Fruit fly (Drosophila melanogaster): ENCODE data around the gene Argl.

The Argl gene

dm6 chr2L:8962254-8962653, 20.3 kb upstream of the Argl start, which contains the start of the genes CG9525 and CG32985:
Gene CG9525, minus strand, starts transcription at chr2L:8962354.
Gene CG32985, plus strand, starts transcription at chr2L:8962533.
- no peak for TF ChIP-seq CG5204 (GFP tag; optimal IDR thresholded peaks at IDR 0.05)
- no peak for TF ChIP-seq cnc (optimal IDR thresholded peaks at IDR 0.05)

DNA sequence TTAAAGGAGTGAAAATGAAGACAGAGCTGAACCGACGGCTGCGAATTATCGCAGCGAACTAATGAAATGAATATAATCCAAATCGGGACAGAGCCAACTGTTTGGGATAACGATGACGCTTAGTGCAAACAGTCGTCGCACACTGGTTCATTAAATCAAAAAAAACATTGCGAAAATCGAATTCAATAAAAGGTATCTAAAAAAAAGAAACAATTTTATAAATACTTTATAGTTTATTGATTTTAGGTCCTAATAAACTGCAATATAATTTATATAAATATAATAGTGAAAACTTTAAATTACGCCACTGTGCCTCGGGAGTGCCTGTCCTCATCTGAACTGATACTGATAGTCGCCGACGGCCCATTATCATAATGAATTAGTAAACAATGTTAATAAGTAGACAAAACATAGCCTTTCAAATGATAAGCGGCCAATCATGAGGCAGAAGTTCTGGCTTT, 17.1 kb upstream of the Argl start, which contains the start of gene CG31886:
CG31886 (minus strand) TSS at position 51 of the 461 bp plus-strand sequence.
- peak; percentile 43 for TF ChIP-seq pad (GFP tag; optimal IDR thresholded peaks at IDR 0.05)
- peak; percentile 33 for TF ChIP-seq CG12768 (GFP tag; optimal IDR thresholded peaks at IDR 0.05)
- TF ChIP-seq cic (GFP tag; optimal IDR thresholded peaks at IDR 0.05): peak; percentile 29
- no peak for TF ChIP-seq toe (GFP tag; optimal IDR thresholded peaks at IDR 0.05)
- peak; percentile 29 for TF ChIP-seq tj (GFP tag; optimal IDR thresholded peaks at IDR 0.05)
- no peak for TF ChIP-seq cnc (optimal IDR thresholded peaks at IDR 0.05)
- no peak for TF ChIP-seq CG1620 (GFP tag; optimal IDR thresholded peaks at IDR 0.05)
- no peak for TF ChIP-seq CG5204 (GFP tag; optimal IDR thresholded peaks at IDR 0.05)
- peak; percentile 67 for TF ChIP-seq CG14711 (tag; optimal IDR thresholded peaks at IDR 0.05)
- no peak for TF ChIP-seq Crg-1 (GFP tag; optimal IDR thresholded peaks at IDR 0.05)
- peak; percentile 41 for TF ChIP-seq CG11617 (GFP tag; optimal IDR thresholded peaks at IDR 0.05)
- TF ChIP-seq CG7045 (GFP tag; optimal IDR thresholded peaks at IDR 0.05): peak; percentile 14
- TF ChIP-seq CG7101 (tag; optimal IDR thresholded peaks at IDR 0.05): peak; percentile 55
- no peak for TF ChIP-seq ovo (GFP tag; optimal IDR thresholded peaks at IDR 0.05)
- TF ChIP-seq CG33017 (tag; optimal IDR thresholded peaks at IDR 0.05): peak; percentile 43
- peak; percentile 29 for TF ChIP-seq Hr96 (GFP tag; optimal IDR thresholded peaks at IDR 0.05)
- peak; percentile 39 for TF ChIP-seq Mnt (GFP tag; optimal IDR thresholded peaks at IDR 0.05)
- TF ChIP-seq kay (GFP tag; ENCODE audit: borderline replicate concordance): no peak
- no peak for TF ChIP-seq Clk (GFP tag; optimal IDR thresholded peaks at IDR 0.05)
- TF ChIP-seq bab1 (GFP tag; optimal IDR thresholded peaks at IDR 0.05): no peak

- TF ChIP-seq Hr96 (GFP tag; optimal IDR thresholded peaks at IDR 0.05): peak; percentile 62
- peak; percentile 52 for TF ChIP-seq CG1620 (GFP tag; optimal IDR thresholded peaks at IDR 0.05)
- TF ChIP-seq CG14711 (tag; optimal IDR thresholded peaks at IDR 0.05): peak; percentile 81
- peak; percentile 80 for TF ChIP-seq kay (GFP tag; ENCODE audit: borderline replicate concordance)
- TF ChIP-seq pad (GFP tag; optimal IDR thresholded peaks at IDR 0.05): peak; percentile 33
- no peak for TF ChIP-seq cnc (optimal IDR thresholded peaks at IDR 0.05)
- peak; percentile 19 for TF ChIP-seq Clk (GFP tag; optimal IDR thresholded peaks at IDR 0.05)
- TF ChIP-seq Crg-1 (GFP tag; optimal IDR thresholded peaks at IDR 0.05): peak; percentile 43
- TF ChIP-seq tj (GFP tag; optimal IDR thresholded peaks at IDR 0.05): peak; percentile 35
- peak; percentile 73 for TF ChIP-seq CG11617 (GFP tag; optimal IDR thresholded peaks at IDR 0.05)
- TF ChIP-seq toe (GFP tag; optimal IDR thresholded peaks at IDR 0.05): peak; percentile 55
- peak; percentile 15 for TF ChIP-seq ovo (GFP tag; optimal IDR thresholded peaks at IDR 0.05)
- peak; percentile 60 for TF ChIP-seq CG7045 (GFP tag; optimal IDR thresholded peaks at IDR 0.05)
- TF ChIP-seq Mnt (GFP tag; optimal IDR thresholded peaks at IDR 0.05): peak; percentile 23
- no peak for TF ChIP-seq cic (GFP tag; optimal IDR thresholded peaks at IDR 0.05)
- TF ChIP-seq CG7101 (tag; optimal IDR thresholded peaks at IDR 0.05): peak; percentile 87
- peak; percentile 71 for TF ChIP-seq CG5204 (GFP tag; optimal IDR thresholded peaks at IDR 0.05)
- peak; percentile 49 for TF ChIP-seq CG12768 (GFP tag; optimal IDR thresholded peaks at IDR 0.05)
- peak; percentile 84 for TF ChIP-seq CG33017 (tag; optimal IDR thresholded peaks at IDR 0.05)
- peak; percentile 81 for TF ChIP-seq bab1 (GFP tag; optimal IDR thresholded peaks at IDR 0.05)
Measured at dm6 chr2L:8958046-8958497, 16.2 kb upstream of the Argl start.

DNA sequence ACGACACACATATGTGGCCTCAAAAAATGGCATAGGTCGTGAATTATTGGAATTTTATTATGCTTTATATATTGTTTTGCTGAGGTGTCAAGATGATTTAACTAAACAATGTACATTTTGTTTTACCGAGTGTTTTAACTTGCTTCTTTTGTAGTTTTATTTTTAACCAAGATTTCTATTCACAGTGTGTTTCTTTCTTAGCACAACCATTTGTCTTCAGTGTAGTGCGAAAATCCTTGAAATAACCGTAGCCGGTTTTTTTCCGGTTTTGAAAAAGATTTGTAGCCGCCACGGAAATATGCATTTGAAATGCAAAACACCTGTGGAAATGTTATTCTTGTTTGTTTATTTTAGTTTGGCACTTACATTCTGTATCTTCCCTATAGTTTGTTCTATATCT, 15.2 kb upstream of the Argl start:
- TF ChIP-seq CG33017 (tag; optimal IDR thresholded peaks at IDR 0.05): no peak
- no peak for TF ChIP-seq CG11617 (GFP tag; optimal IDR thresholded peaks at IDR 0.05)
- no peak for TF ChIP-seq Mnt (GFP tag; optimal IDR thresholded peaks at IDR 0.05)
- no peak for TF ChIP-seq CG7101 (tag; optimal IDR thresholded peaks at IDR 0.05)
- TF ChIP-seq CG5204 (GFP tag; optimal IDR thresholded peaks at IDR 0.05): no peak
- TF ChIP-seq ovo (GFP tag; optimal IDR thresholded peaks at IDR 0.05): no peak
- TF ChIP-seq toe (GFP tag; optimal IDR thresholded peaks at IDR 0.05): no peak
- no peak for TF ChIP-seq kay (GFP tag; ENCODE audit: borderline replicate concordance)
- no peak for TF ChIP-seq cic (GFP tag; optimal IDR thresholded peaks at IDR 0.05)

- peak; percentile 18 for TF ChIP-seq kay (GFP tag; ENCODE audit: borderline replicate concordance)
- no peak for TF ChIP-seq tj (GFP tag; optimal IDR thresholded peaks at IDR 0.05)
Measured at dm6 chr2L:8956336-8956726, 14.4 kb upstream of the Argl start.

dm6 chr2L:8955597-8956335, 13.9 kb upstream of the Argl start:
- TF ChIP-seq CG5204 (GFP tag; optimal IDR thresholded peaks at IDR 0.05) (no peak), kay (GFP tag; ENCODE audit: borderline replicate concordance) (peak; percentile 14), Hr96 (GFP tag; optimal IDR thresholded peaks at IDR 0.05) (no peak), CG12768 (GFP tag; optimal IDR thresholded peaks at IDR 0.05) (no peak), ovo (GFP tag; optimal IDR thresholded peaks at IDR 0.05) (no peak), bab1 (GFP tag; optimal IDR thresholded peaks at IDR 0.05) (no peak), cnc (optimal IDR thresholded peaks at IDR 0.05) (no peak), CG7101 (tag; optimal IDR thresholded peaks at IDR 0.05) (no peak), CG33017 (tag; optimal IDR thresholded peaks at IDR 0.05) (peak; percentile 15), Crg-1 (GFP tag; optimal IDR thresholded peaks at IDR 0.05) (peak; percentile 16), toe (GFP tag; optimal IDR thresholded peaks at IDR 0.05) (no peak), tj (GFP tag; optimal IDR thresholded peaks at IDR 0.05) (no peak), CG7045 (GFP tag; optimal IDR thresholded peaks at IDR 0.05) (no peak), Clk (GFP tag; optimal IDR thresholded peaks at IDR 0.05) (no peak), cic (GFP tag; optimal IDR thresholded peaks at IDR 0.05) (peak; percentile 74), pad (GFP tag; optimal IDR thresholded peaks at IDR 0.05) (no peak), CG14711 (tag; optimal IDR thresholded peaks at IDR 0.05) (no peak), Mnt (GFP tag; optimal IDR thresholded peaks at IDR 0.05) (peak; percentile 66), CG11617 (GFP tag; optimal IDR thresholded peaks at IDR 0.05) (no peak), CG1620 (GFP tag; optimal IDR thresholded peaks at IDR 0.05) (no peak)
